Worm (Caenorhabditis elegans): ENCODE measurements around the gene AH9.3.

DNA sequence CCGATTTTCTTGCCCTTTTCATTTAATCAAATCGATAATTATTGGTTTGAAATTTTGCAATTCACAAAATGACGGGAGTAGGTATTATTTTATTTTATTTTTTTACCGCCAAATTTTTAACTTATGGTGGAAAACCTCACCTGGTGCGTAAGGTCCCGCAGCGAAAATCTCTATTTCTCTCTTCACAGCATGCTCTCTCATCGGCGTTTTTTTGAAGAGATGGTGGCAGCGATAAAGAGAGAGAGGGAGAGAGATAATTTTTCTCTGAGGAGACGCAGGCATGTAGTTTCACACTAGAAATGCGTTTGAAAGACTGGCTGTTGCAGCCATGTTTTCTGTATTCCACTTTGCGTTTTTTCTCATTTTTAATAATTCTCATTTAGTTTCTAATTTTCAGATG is 27.0 kb downstream of the AH9.3 start, which contains the start of gene T14F9.2:
- TF ChIP-seq nhr-76 (tag; optimal IDR thresholded peaks at IDR 0.05) (no peak), fos-1 (tag; optimal IDR thresholded peaks at IDR 0.05) (no peak)
